In the genomic region with DNA sequence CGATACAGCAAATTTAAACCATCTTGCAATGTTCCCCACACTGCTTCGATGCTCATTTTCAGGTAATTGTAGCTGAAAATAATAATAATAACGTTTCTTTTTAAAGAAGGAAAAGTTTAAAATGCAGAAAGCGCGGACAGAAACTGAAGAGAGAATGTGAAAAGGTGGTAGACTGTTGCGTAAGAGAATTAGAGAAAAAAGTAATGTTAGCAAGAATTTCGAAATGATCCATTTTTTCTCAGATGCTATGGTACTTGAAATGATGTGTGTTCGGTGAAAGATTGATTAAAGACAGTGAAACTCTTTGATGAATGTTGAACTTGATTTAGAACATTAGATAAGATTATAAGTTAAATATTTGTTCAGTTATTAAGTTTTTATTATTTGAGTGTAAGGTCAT, we compare ENCODE assay signal across 2 worm cellular contexts.
TF ChIP-seq lines count a peak whose summit lies in the region.

A gene (minus strand): TSS at position 79 of the 400 bp plus-strand sequence.

TF ChIP-seq in whole organism, L2 larva, 48 proteins besides CTCF, POLR2A, EP300 and RAD21:
- TF ChIP-seq F13H6.1 (tag; optimal IDR thresholded peaks at IDR 0.05; lab: Kevin White, UChicago) (no peak), unc-55 (GFP tag; optimal IDR thresholded peaks at IDR 0.05; lab: Kevin White, UChicago) (peak; percentile 27)

TF ChIP-seq in whole organism, young adult, 124 proteins besides CTCF, POLR2A, EP300 and RAD21:
- TF ChIP-seq madf-3 (GFP tag; IDR thresholded peaks at IDR 0.05; lab: Robert Waterston, UW) = no peak
- TF ChIP-seq nhr-80 (tag; optimal IDR thresholded peaks at IDR 0.05; lab: Kevin White, UChicago) = no peak
- no peak for TF ChIP-seq cebp-1 (GFP tag; IDR thresholded peaks at IDR 0.05; lab: Robert Waterston, UW)
- peak; percentile 55 for TF ChIP-seq cebp-1 (tag; optimal IDR thresholded peaks at IDR 0.05; lab: Kevin White, UChicago)
- TF ChIP-seq egl-44 (GFP tag; IDR thresholded peaks at IDR 0.05; lab: Robert Waterston, UW) = no peak
TF ChIP-seq in whole organism, young adult: peak in this region for 1.
